Worm (Caenorhabditis elegans) whole organism, early embryonic: ENCODE data around the gene nhr-106.

ENCODE experiments used
- B0310.2 ChIP-seq: sonication (generic microtip); optimal IDR thresholded peaks from 2 replicates; lab custom pipeline; 2016; ENCODE audit warnings: mild to moderate bottlenecking, missing genetic modification characterization, missing compliant biosample characterization
- F13C5.2 ChIP-seq: sonication (generic microtip); optimal IDR thresholded peaks from 2 replicates; lab custom pipeline; 2017; ENCODE audit warnings: mild to moderate bottlenecking, missing genetic modification characterization, inconsistent platforms, missing compliant biosample characterization
- aly-1 ChIP-seq: sonication (generic microtip); optimal IDR thresholded peaks from 2 replicates; lab custom pipeline; 2016; ENCODE audit warnings: missing genetic modification characterization, missing compliant biosample characterization
- ama-1 ChIP-seq: fragments of 150-350 bp; optimal IDR thresholded peaks from 2 replicates; lab custom pipeline; 2014
- ceh-36 ChIP-seq: sonication (generic microtip); optimal IDR thresholded peaks from 2 replicates; lab custom pipeline; 2016; ENCODE audit warnings: missing genetic modification characterization, inconsistent platforms, missing compliant biosample characterization
- flt-1 ChIP-seq: fragments of 200-800 bp; sonication (Bioruptor generic); IDR thresholded peaks from 2 replicates; pipeline ENCODE4 v1.3.6; 2022; ENCODE audit warnings: missing genetic modification characterization, missing compliant biosample characterization
- hmbx-1 ChIP-seq: sonication (generic microtip); optimal IDR thresholded peaks from 2 replicates; lab custom pipeline; 2016; ENCODE audit warnings: mild to moderate bottlenecking, missing genetic modification characterization, missing compliant biosample characterization
- hmg-4 ChIP-seq: fragments of 200-800 bp; sonication (Bioruptor generic); optimal IDR thresholded peaks from 2 replicates; lab custom pipeline; 2018; ENCODE audit warnings: mild to moderate bottlenecking, missing genetic modification characterization, missing compliant biosample characterization
- hnd-1 ChIP-seq: sonication (generic microtip); optimal IDR thresholded peaks from 2 replicates; lab custom pipeline; 2016; ENCODE audit warnings: missing genetic modification characterization, missing compliant biosample characterization
- scrt-1 ChIP-seq: fragments of 200-800 bp; sonication (Bioruptor generic); IDR thresholded peaks from 2 replicates; pipeline ENCODE4 v1.3.6; 2022; ENCODE audit warnings: missing genetic modification characterization, missing compliant biosample characterization
- sea-1 ChIP-seq: fragments of 200-800 bp; sonication (Bioruptor generic); conservative IDR thresholded peaks from 2 replicates; pipeline ENCODE4 v1.3.6; 2022; ENCODE audit warnings: missing genetic modification characterization, missing compliant biosample characterization
- tbx-11 ChIP-seq: fragments of 200-800 bp; sonication (Bioruptor generic); IDR thresholded peaks from 2 replicates; pipeline ENCODE4 v1.3.6; 2022; ENCODE audit warnings: missing genetic modification characterization, missing compliant biosample characterization
- tbx-37 ChIP-seq: fragments of 200-800 bp; sonication (Bioruptor generic); conservative IDR thresholded peaks from 2 replicates; pipeline ENCODE4 v1.3.6; 2022; ENCODE audit warnings: missing genetic modification reagents, missing genetic modification characterization, missing compliant biosample characterization
- tra-4 ChIP-seq: sonication (generic microtip); optimal IDR thresholded peaks from 2 replicates; lab custom pipeline; 2017; ENCODE audit warnings: missing genetic modification characterization, missing compliant biosample characterization

- TF ChIP-seq B0310.2 (no peak), ama-1 (lab: Kevin White, UChicago) (no peak), aly-1 (tag; lab: Kevin White, UChicago) (no peak), tbx-11 (no peak), ceh-36 (no peak), hmg-4 (GFP tag; lab: Kevin White, UChicago) (no peak), tbx-37 (GFP tag; lab: Robert Waterston, UW) (no peak), hnd-1 (no peak), scrt-1 (GFP tag; lab: Robert Waterston, UW) (no peak), hmbx-1 (tag; lab: Kevin White, UChicago) (no peak), sea-1 (no peak), flt-1 (GFP tag; lab: Robert Waterston, UW) (no peak), tra-4 (tag; lab: Kevin White, UChicago) (no peak), F13C5.2 (no peak)
These were observed 21.9 kb upstream of the nhr-106 start for ce11 chrV:467507-467906.
